Fruit fly (Drosophila melanogaster): ENCODE results near the gene GluRIIB.

Gene GluRIIB

dm6 chr2L:5536658-5537057 is 22.5 kb upstream of the GluRIIB start, which contains the start of gene tomb:
Gene tomb (minus strand): TSS chr2L:5536758.
- TF ChIP-seq tll (GFP tag; optimal IDR thresholded peaks at IDR 0.05) (no peak), Bteb2 (GFP tag; optimal IDR thresholded peaks at IDR 0.05) (no peak), Abd-B (GFP tag; optimal IDR thresholded peaks at IDR 0.05) (no peak), jumu (GFP tag; optimal IDR thresholded peaks at IDR 0.05) (no peak), sob (GFP tag; IDR thresholded peaks at IDR 0.05) (no peak), CG15514 (GFP tag; optimal IDR thresholded peaks at IDR 0.05) (no peak)

- TF ChIP-seq CG18011 (GFP tag; optimal IDR thresholded peaks at IDR 0.05) (no peak), CG34224 (GFP tag; IDR thresholded peaks at IDR 0.05; ENCODE audit: partially characterized antibody) (no peak), hkb (optimal IDR thresholded peaks at IDR 0.05) (no peak), hkb (GFP tag; IDR thresholded peaks at IDR 0.05) (no peak), Pdp1 (GFP tag; optimal IDR thresholded peaks at IDR 0.05) (peak in 1 of 2 experiments; percentile 85), Dp (GFP tag; optimal IDR thresholded peaks at IDR 0.05) (peak; percentile 48), E2f2 (GFP tag; IDR thresholded peaks at IDR 0.05) (peak; percentile 54)
Observed at dm6 chr2L:5537063-5537462, 22.1 kb upstream of the GluRIIB start.

- TF ChIP-seq CG7745 (tag; optimal IDR thresholded peaks at IDR 0.05) (no peak), CG15514 (GFP tag; optimal IDR thresholded peaks at IDR 0.05) (peak; percentile 29), CG2120 (GFP tag; optimal IDR thresholded peaks at IDR 0.05) (no peak), ewg (GFP tag; optimal IDR thresholded peaks at IDR 0.05) (peak; percentile 92), Ets65A (GFP tag) (peak; percentile 73), row (GFP tag; IDR thresholded peaks at IDR 0.05) (peak; percentile 52; the same call in 2 of the 3 replicates), hth (optimal IDR thresholded peaks at IDR 0.05) (no peak), HLH3B (GFP tag; IDR thresholded peaks at IDR 0.05) (no peak), CG5180 (GFP tag; optimal IDR thresholded peaks at IDR 0.05) (no peak), Med (GFP tag) (peak; percentile 65)
Observed at dm6 chr2L:5539034-5539433, 20.1 kb upstream of the GluRIIB start, which contains the start of gene CG14015. Gene CG14015 (minus strand): TSS chr2L:5539196.

- peak; percentile 42 for TF ChIP-seq Mad (GFP tag; optimal IDR thresholded peaks at IDR 0.05)
- peak; percentile 16 for TF ChIP-seq dm (GFP tag; optimal IDR thresholded peaks at IDR 0.05)
- TF ChIP-seq pita (GFP tag; optimal IDR thresholded peaks at IDR 0.05): no peak
- no peak for TF ChIP-seq sim (GFP tag; IDR thresholded peaks at IDR 0.05)
- peak; percentile 86 for TF ChIP-seq CG34224 (GFP tag; IDR thresholded peaks at IDR 0.05; ENCODE audit: partially characterized antibody)
- TF ChIP-seq CG13624 (GFP tag; optimal IDR thresholded peaks at IDR 0.05): no peak
- peak; percentile 35; the same call in 1 of the 2 replicates for TF ChIP-seq CG9932 (GFP tag; IDR thresholded peaks at IDR 0.05)
- no peak for TF ChIP-seq lab (GFP tag; optimal IDR thresholded peaks at IDR 0.05)
- TF ChIP-seq esg (GFP tag; conservative IDR thresholded peaks at IDR 0.05): no peak
- TF ChIP-seq lilli (GFP tag; optimal IDR thresholded peaks at IDR 0.05): peak; percentile 27
- TF ChIP-seq D19A (tag; optimal IDR thresholded peaks at IDR 0.05): no peak
- no peak for TF ChIP-seq CG17612 (GFP tag; IDR thresholded peaks at IDR 0.05)
- no peak for TF ChIP-seq CG6813 (GFP tag; optimal IDR thresholded peaks at IDR 0.05)
- TF ChIP-seq sug (tag; optimal IDR thresholded peaks at IDR 0.05): no peak
- peak; percentile 69 for TF ChIP-seq bbx (GFP tag; IDR thresholded peaks at IDR 0.05; ENCODE audit: partially characterized antibody)
- TF ChIP-seq CG8281 (tag; optimal IDR thresholded peaks at IDR 0.05): no peak
- TF ChIP-seq Blimp-1 (GFP tag; optimal IDR thresholded peaks at IDR 0.05): no peak
- peak; percentile 92 for TF ChIP-seq sens (GFP tag)
- peak; percentile 63 for TF ChIP-seq CG12391 (tag; optimal IDR thresholded peaks at IDR 0.05)
- peak; percentile 80 for TF ChIP-seq Ets65A (GFP tag)
- peak; percentile 3 for TF ChIP-seq CoRest (tag; optimal IDR thresholded peaks at IDR 0.05)
- no peak for TF ChIP-seq Chrac-16 (GFP tag; optimal IDR thresholded peaks at IDR 0.05)
- peak; percentile 31 for TF ChIP-seq CG30020 (tag; optimal IDR thresholded peaks at IDR 0.05)
- peak; percentile 81 for TF ChIP-seq Dref (GFP tag; IDR thresholded peaks at IDR 0.05)
- TF ChIP-seq HLHmδ (GFP tag; optimal IDR thresholded peaks at IDR 0.05): no peak
Observed at dm6 chr2L:5541935-5542685, 17.0 kb upstream of the GluRIIB start, which contains the start of the genes Hel25E and Lam. Gene Hel25E (minus strand): TSS chr2L:5542314. Gene Lam (plus strand): TSS chr2L:5542480.

Data from whole organism, embryonic.